Fruit fly (Drosophila melanogaster): ENCODE results near the gene Fas2.

The Fas2 gene

dm6 chrX:4200612-4201011, 5.3 kb downstream of the Fas2 start:
- no peak for TF ChIP-seq CG17801 (GFP tag; optimal IDR thresholded peaks at IDR 0.05; ENCODE audit: partially characterized antibody)

dm6 chrX:4198769-4199168, 7.1 kb downstream of the Fas2 start:
- TF ChIP-seq CG17801 (GFP tag; optimal IDR thresholded peaks at IDR 0.05; ENCODE audit: partially characterized antibody) = no peak

DNA sequence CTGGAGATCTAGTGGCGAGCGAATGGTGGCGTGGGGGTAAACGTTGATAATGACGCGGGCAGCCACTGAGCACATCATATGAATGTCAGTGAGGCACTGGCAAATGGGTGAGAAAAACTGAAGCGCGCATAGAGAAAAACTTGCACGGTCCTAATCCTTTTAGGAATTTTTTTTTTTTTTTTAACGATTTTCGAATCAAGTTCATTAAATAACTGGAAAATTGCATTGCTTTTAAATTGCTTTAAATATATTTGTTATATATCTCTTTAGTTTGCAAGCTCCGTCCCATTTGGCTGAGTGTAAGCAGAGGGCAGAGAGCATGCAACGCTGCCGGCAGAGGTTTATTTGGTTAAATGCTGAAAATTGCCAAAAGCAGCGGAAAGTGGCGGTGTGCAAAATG, 8.4 kb downstream of the Fas2 start:
- peak; percentile 20 for TF ChIP-seq CG17801 (GFP tag; optimal IDR thresholded peaks at IDR 0.05; ENCODE audit: partially characterized antibody)

DNA sequence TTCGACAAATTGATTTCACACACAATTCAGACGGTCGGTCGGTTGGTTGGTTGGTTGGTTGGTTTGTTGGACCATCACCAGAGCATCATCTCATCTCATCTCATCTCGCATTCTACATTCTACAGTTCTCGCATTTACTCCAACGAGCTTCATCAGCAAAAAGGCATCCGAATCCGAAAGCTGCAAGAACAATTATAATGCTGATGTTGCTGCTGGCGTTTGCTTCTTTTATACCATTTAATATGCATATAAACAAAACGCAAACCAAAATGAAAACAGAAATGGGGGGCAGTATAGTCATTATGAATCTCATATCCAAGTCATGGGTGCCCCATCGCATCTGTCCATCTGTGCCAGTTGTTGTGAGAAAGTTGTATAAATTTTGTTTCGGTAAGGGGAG, 19.2 kb downstream of the Fas2 start:
- TF ChIP-seq CG17801 (GFP tag; optimal IDR thresholded peaks at IDR 0.05; ENCODE audit: partially characterized antibody) = no peak

DNA sequence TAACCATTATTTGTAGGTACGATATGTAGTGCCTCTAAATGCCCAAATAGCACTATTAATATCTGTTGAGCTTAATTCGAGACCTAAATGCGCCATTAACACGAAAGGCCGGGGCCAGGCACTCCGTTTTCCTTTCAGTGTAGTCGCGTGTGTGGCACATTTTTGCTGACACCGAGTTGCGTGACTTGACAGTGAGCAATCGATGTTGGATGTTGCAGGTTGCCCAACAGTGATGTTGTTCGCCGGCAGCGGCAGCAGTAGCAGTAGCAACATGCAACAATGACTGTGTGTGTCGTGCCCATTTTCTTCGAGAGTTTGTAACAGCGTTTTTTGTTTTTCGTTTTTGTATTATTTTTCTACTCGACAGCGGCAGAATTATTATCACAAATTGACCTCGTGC, 20.5 kb downstream of the Fas2 start:
- TF ChIP-seq CG17801 (GFP tag; optimal IDR thresholded peaks at IDR 0.05; ENCODE audit: partially characterized antibody) = no peak

DNA sequence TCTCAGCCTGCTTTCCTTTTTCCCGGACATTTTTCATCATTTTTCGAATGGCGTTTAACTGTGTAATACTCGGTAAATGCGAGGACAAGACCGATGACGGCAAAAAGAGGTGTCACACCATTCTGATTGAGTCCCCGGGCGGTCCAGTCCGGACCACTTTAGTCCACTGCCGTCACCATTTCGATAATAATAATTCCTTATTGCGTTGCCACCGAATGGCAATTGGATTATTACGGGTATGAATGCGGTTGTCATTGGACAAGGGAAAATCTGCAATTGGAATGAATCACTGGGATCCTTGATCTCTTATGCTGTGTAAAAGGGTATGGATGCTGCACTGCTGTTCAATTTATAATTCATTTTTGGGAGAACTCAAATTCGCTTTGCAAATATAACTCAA, 27.1 kb downstream of the Fas2 start:
- TF ChIP-seq CG17801 (GFP tag; optimal IDR thresholded peaks at IDR 0.05; ENCODE audit: partially characterized antibody) = no peak

dm6 chrX:4177733-4178132, 28.2 kb downstream of the Fas2 start:
- TF ChIP-seq CG17801 (GFP tag; optimal IDR thresholded peaks at IDR 0.05; ENCODE audit: partially characterized antibody) = no peak

- no peak for TF ChIP-seq CG17801 (GFP tag; optimal IDR thresholded peaks at IDR 0.05; ENCODE audit: partially characterized antibody)
Observed at dm6 chrX:4175805-4176204, 30.1 kb downstream of the Fas2 start.

DNA sequence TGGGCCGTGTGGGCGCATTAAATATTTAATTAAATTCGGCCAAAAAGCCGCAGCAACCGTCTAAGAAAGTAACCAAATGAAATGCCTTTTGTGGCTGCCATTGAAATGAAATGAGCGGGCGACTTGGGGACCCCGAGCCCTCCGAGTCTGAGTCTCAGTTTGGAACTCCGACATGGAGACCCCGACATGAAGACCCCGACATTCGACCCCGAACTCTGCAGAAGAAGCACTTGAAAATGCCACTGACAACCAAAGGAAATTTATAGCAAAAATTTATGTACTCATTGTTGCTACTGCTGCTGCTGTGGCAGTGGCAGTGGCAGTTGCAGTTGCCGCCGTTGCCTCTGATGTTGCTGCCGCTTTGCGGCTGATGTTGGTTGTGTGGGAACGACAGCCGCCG, 32.5 kb downstream of the Fas2 start:
- TF ChIP-seq CG17801 (GFP tag; optimal IDR thresholded peaks at IDR 0.05; ENCODE audit: partially characterized antibody) = no peak

DNA sequence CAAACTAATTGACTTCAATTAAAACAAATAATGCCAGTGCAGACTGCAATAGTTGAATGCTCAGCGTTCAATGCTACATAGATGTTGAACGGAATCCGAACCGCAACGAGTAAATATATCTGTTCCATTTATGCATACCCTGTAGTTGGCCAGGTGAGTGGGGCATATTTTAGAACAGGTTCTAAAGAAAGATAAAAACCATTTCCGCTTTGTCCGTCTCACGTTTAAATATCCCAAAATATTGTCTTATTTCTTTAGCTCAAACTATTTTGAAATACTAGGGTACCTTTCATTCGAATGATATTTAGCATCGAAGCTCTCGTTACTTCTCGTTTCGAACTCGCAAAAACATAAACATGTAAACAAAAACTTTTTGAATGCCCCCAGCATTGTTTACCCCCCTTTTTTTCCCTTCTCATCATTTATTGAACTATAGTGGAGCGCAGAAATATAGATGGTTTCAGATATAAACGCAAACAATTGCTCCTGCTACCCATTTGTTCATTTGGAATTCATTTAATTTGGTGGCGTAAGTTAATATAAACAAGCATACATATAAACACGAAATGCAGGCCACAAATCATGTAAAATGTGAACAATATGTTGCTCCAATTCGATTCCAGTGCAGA, 33.6 kb downstream of the Fas2 start:
- no peak for TF ChIP-seq CG17801 (GFP tag; optimal IDR thresholded peaks at IDR 0.05; ENCODE audit: partially characterized antibody)

DNA sequence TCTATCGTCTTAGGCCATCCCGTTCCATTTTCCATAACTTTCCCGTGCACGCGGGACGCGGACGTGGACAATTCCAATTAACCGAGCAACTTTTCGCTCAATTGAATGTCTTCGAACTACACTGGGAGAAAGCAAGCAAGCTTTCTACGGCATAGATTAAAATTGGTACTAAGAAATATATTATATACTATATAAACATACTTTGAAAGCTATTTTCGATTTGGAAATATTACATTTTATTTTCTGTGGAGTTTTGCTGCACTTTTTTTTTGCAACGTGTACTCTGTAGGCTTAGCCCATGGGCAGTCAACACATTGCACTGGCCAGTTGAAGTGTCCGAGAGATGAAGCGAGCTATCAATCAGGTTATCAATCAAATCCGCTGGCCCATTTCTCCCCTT, 35.4 kb downstream of the Fas2 start:
- TF ChIP-seq CG17801 (GFP tag; optimal IDR thresholded peaks at IDR 0.05; ENCODE audit: partially characterized antibody) = no peak

DNA sequence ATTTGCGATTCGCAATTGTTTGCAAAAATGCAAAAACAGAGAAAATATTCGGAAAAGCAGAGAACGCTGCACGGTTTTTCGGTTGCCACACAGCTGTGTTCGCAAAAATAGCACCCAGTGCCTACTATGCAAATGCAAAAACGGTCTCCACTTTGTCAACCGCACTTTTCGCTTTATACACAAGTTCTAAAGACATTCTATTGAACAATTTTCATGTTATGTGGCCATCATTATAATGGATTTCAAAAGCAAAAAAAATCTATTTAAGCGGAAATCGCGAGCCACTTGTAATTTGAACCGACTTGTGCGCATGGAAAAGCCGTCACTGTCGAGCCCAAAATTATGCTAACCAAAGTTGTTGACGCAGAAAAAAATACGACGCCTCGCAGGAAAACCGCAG, 54.9 kb downstream of the Fas2 start:
- TF ChIP-seq CG17801 (GFP tag; optimal IDR thresholded peaks at IDR 0.05; ENCODE audit: partially characterized antibody) = peak; percentile 62

DNA sequence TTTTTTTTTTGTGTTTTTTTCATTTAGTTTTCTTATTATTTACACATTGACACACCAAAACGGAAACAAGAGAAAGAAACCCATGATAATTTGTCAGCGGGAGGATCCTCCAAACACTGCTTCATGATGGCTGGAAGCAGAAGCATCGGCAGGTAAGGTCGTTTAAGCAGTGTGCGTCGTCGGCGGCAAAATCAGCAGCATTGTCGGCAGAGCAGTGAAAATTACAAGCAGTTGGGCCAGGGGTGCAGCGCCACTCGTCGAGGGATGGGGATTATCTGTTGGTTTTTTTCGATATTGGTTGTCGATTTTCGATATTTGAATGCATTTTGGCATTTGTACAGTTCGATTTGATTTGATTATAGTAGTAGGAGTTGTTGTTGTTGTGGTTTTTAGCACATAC, 66.8 kb downstream of the Fas2 start:
- TF ChIP-seq CG17801 (GFP tag; optimal IDR thresholded peaks at IDR 0.05; ENCODE audit: partially characterized antibody) = no peak

DNA sequence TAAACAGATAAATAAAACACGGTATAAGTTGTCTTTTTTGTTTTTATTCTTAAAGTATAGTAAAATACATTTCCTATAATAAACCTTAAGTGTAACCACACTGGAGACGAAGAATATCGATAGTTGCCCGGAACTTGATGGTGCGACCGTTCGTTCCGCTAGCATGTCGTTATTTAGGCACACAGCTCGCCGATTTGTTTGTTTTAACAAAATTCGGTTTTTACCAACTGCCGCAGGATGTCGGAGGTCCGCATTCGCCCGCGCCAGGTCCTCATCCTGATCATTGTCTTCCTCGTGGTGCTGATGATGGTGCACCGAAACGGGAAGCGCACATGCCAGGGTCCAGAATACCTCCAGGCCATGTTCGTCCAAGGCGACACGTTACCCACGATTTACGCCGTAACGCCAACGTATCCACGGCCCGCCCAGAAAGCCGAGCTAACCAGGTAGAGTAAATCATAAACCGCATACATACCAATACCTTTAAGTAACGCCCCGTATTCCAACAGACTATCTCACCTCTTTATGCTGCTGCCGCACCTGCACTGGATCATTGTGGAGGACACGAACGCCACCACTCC, 74.8 kb downstream of the Fas2 start, which contains the start of gene GlcAT-I:
Gene GlcAT-I (plus strand): TSS at position 163 of the 581 bp plus-strand sequence.
- TF ChIP-seq CG17801 (GFP tag; optimal IDR thresholded peaks at IDR 0.05; ENCODE audit: partially characterized antibody) = peak; percentile 12

dm6 chrX:4119582-4119981, 86.3 kb downstream of the Fas2 start:
- no peak for TF ChIP-seq CG17801 (GFP tag; optimal IDR thresholded peaks at IDR 0.05; ENCODE audit: partially characterized antibody)

dm6 chrX:4116834-4117736, 88.8 kb downstream of the Fas2 start, which contains the start of the genes tyf and Tip60:
Gene tyf, plus strand, starts transcription at chrX:4117020.
Gene Tip60, minus strand, starts transcription at chrX:4117487.
- peak; percentile 57 for TF ChIP-seq CG17801 (GFP tag; optimal IDR thresholded peaks at IDR 0.05; ENCODE audit: partially characterized antibody)
